Worm (Caenorhabditis elegans) whole organism, mixed stage, embryonic: ENCODE data around the gene C33E10.10.

Source experiments
- ceh-39 ChIP-seq: fragments of 150-350 bp; optimal IDR thresholded peaks from 2 replicates; lab custom pipeline; 2014; ENCODE audit warnings: missing biosample characterization, missing genetic modification characterization
- elt-1 ChIP-seq: sonication (generic microtip); optimal IDR thresholded peaks from 2 replicates; lab custom pipeline; 2017; ENCODE audit warnings: missing genetic modification characterization, mild to moderate bottlenecking, missing compliant biosample characterization, antibody characterized with exemption, moderate library complexity, borderline replicate concordance; ENCODE audit not compliant: insufficient read depth
- lin-13 ChIP-seq: fragments of 150-350 bp; optimal IDR thresholded peaks from 2 replicates; lab custom pipeline; 2014; ENCODE audit warnings: missing biosample characterization, missing genetic modification characterization
- nhr-76 ChIP-seq: sonication (generic microtip); optimal IDR thresholded peaks from 2 replicates; lab custom pipeline; 2017; ENCODE audit warnings: missing biosample characterization, missing genetic modification characterization
- pha-4 ChIP-seq: fragments of 150-350 bp; optimal IDR thresholded peaks from 2 replicates; lab custom pipeline; 2018; ENCODE audit warnings: missing biosample characterization, missing genetic modification reagents, missing genetic modification characterization
- sptf-1 ChIP-seq: sonication (generic microtip); optimal IDR thresholded peaks from 2 replicates; lab custom pipeline; 2017; ENCODE audit warnings: mild to moderate bottlenecking, missing genetic modification characterization, moderate library complexity, missing compliant biosample characterization
- tbx-8 ChIP-seq: fragments of 200-800 bp; sonication (Bioruptor generic); optimal IDR thresholded peaks from 2 replicates; lab custom pipeline; 2018; ENCODE audit warnings: mild to moderate bottlenecking, missing genetic modification characterization, moderate library complexity, missing compliant biosample characterization
- unc-39 ChIP-seq: fragments of 150-350 bp; optimal IDR thresholded peaks from 2 replicates; lab custom pipeline; 2014; ENCODE audit warnings: missing biosample characterization, missing genetic modification characterization
- unc-62 ChIP-seq: fragments of 150-350 bp; optimal IDR thresholded peaks from 2 replicates; lab custom pipeline; 2014; ENCODE audit warnings: missing biosample characterization, missing genetic modification reagents, missing genetic modification characterization
- ztf-11 ChIP-seq: fragments of 150-350 bp; optimal IDR thresholded peaks from 2 replicates; lab custom pipeline; 2014; ENCODE audit warnings: missing biosample characterization, missing genetic modification characterization

ce11 chrX:17349411-17349810 is 47.6 kb upstream of the C33E10.10 start:
- TF ChIP-seq unc-39 (tag; lab: Kevin White, UChicago) (no peak), tbx-8 (GFP tag; lab: Kevin White, UChicago) (no peak), nhr-76 (tag; lab: Kevin White, UChicago) (no peak), elt-1 (tag; lab: Kevin White, UChicago) (no peak), lin-13 (no peak), sptf-1 (tag; lab: Kevin White, UChicago) (no peak), pha-4 (no peak), unc-62 (GFP tag; lab: Kevin White, UChicago) (no peak), ceh-39 (tag; lab: Kevin White, UChicago) (no peak), ztf-11 (no peak)
